Fruit fly (Drosophila melanogaster) whole organism, pupa: ENCODE results near the gene Vha55.
A peak's percentile ranks its signal among the peaks of the same experiment; 100 is the strongest.

Experiments used
- CG10348 ChIP-seq: fragments of 200-800 bp; sonication (Bioruptor generic); IDR thresholded peaks from 2 replicates; pipeline ENCODE4 v1.3.6; 2022; ENCODE audit warnings: missing biosample characterization, missing genetic modification characterization
- CG12605 ChIP-seq: fragments of 200-800 bp; sonication (Bioruptor generic); IDR thresholded peaks from 2 replicates; pipeline ENCODE4 v1.3.6; 2022; ENCODE audit warnings: missing biosample characterization, missing genetic modification characterization
- CG13204 ChIP-seq: fragments of 200-800 bp; sonication (Bioruptor generic); optimal IDR thresholded peaks from 2 replicates; lab custom pipeline; 2018; ENCODE audit warnings: missing biosample characterization, mild to moderate bottlenecking, missing genetic modification characterization, moderate library complexity
- CG14655 ChIP-seq: fragments of 200-800 bp; sonication (Bioruptor generic); optimal IDR thresholded peaks from 3 replicates; lab custom pipeline; 2017; ENCODE audit warnings: mild to moderate bottlenecking, missing biosample characterization, missing genetic modification reagents, missing genetic modification characterization
- CG15710 ChIP-seq: fragments of 200-800 bp; sonication (Bioruptor generic); optimal IDR thresholded peaks from 2 replicates; lab custom pipeline; 2018; ENCODE audit warnings: missing biosample characterization, mild to moderate bottlenecking, missing genetic modification characterization, moderate library complexity
- CG17806 ChIP-seq: fragments of 200-800 bp; sonication (Bioruptor generic); optimal IDR thresholded peaks from 2 replicates; lab custom pipeline; 2018; ENCODE audit warnings: missing biosample characterization, mild to moderate bottlenecking, missing genetic modification characterization, moderate library complexity
- CG32121 ChIP-seq: fragments of 200-800 bp; sonication (Bioruptor generic); IDR thresholded peaks from 2 replicates; pipeline ENCODE4 v1.3.6; 2022; ENCODE audit warnings: missing biosample characterization, missing genetic modification characterization
- CG34367 ChIP-seq: fragments of 200-800 bp; sonication (Bioruptor generic); optimal IDR thresholded peaks from 2 replicates; lab custom pipeline; 2018; ENCODE audit warnings: missing biosample characterization, mild to moderate bottlenecking, missing genetic modification characterization
- CG4496 ChIP-seq: fragments of 200-800 bp; sonication (Bioruptor generic); IDR thresholded peaks from 3 replicates; pipeline ENCODE4 v1.3.6; 2022; ENCODE audit warnings: missing biosample characterization, missing genetic modification characterization
- CG8159 ChIP-seq: fragments of 200-800 bp; sonication (Bioruptor generic); optimal IDR thresholded peaks from 3 replicates; lab custom pipeline; 2018; ENCODE audit warnings: missing biosample characterization, mild to moderate bottlenecking, missing genetic modification characterization, moderate library complexity
- CG8301 ChIP-seq: fragments of 200-800 bp; sonication (Bioruptor generic); optimal IDR thresholded peaks from 2 replicates; lab custom pipeline; 2018; ENCODE audit warnings: missing biosample characterization, mild to moderate bottlenecking, missing genetic modification characterization
- CG9948 ChIP-seq: fragments of 200-800 bp; sonication (Bioruptor generic); optimal IDR thresholded peaks from 2 replicates; lab custom pipeline; 2018; ENCODE audit warnings: missing biosample characterization, mild to moderate bottlenecking, missing genetic modification characterization, moderate library complexity
- D1 ChIP-seq: fragments of 200-800 bp; sonication (Bioruptor generic); optimal IDR thresholded peaks from 2 replicates; lab custom pipeline; 2018; ENCODE audit warnings: missing biosample characterization, mild to moderate bottlenecking, missing genetic modification characterization, moderate library complexity
- EcR ChIP-seq: fragments of 200-800 bp; sonication (Bioruptor generic); optimal IDR thresholded peaks from 3 replicates; lab custom pipeline; 2019; ENCODE audit warnings: missing biosample characterization, missing genetic modification characterization, mild to moderate bottlenecking, moderate library complexity, missing genetic modification reagents
- Ets98B ChIP-seq: fragments of 200-800 bp; sonication (Bioruptor generic); IDR thresholded peaks from 2 replicates; pipeline ENCODE4 v1.3.6; 2022; ENCODE audit warnings: missing biosample characterization, missing genetic modification characterization
- Pif1A ChIP-seq: fragments of 200-800 bp; sonication (Bioruptor generic); optimal IDR thresholded peaks from 3 replicates; lab custom pipeline; 2016; ENCODE audit warnings: missing biosample characterization, missing genetic modification characterization
- Pif1B ChIP-seq: fragments of 200-800 bp; sonication (Bioruptor generic); optimal IDR thresholded peaks from 3 replicates; lab custom pipeline; 2016; ENCODE audit warnings: missing biosample characterization, missing genetic modification characterization
- Snoo ChIP-seq: fragments of 200-800 bp; sonication (Bioruptor generic); optimal IDR thresholded peaks from 3 replicates; lab custom pipeline; 2017; ENCODE audit warnings: missing biosample characterization, mild to moderate bottlenecking, missing genetic modification characterization, inconsistent platforms
- fd96Ca ChIP-seq: fragments of 200-800 bp; sonication (Bioruptor generic); IDR thresholded peaks from 3 replicates; pipeline ENCODE4 v1.3.6; 2022; ENCODE audit warnings: missing biosample characterization, missing genetic modification characterization
- gl ChIP-seq: fragments of 200-800 bp; sonication (Bioruptor generic); optimal IDR thresholded peaks from 2 replicates; lab custom pipeline; 2018; ENCODE audit warnings: missing biosample characterization, mild to moderate bottlenecking, missing genetic modification characterization
- rn ChIP-seq: fragments of 200-800 bp; sonication (Bioruptor generic); IDR thresholded peaks from 2 replicates; pipeline ENCODE4 v1.3.6; 2022; ENCODE audit warnings: missing biosample characterization, missing genetic modification characterization

Vha55 gene

DNA sequence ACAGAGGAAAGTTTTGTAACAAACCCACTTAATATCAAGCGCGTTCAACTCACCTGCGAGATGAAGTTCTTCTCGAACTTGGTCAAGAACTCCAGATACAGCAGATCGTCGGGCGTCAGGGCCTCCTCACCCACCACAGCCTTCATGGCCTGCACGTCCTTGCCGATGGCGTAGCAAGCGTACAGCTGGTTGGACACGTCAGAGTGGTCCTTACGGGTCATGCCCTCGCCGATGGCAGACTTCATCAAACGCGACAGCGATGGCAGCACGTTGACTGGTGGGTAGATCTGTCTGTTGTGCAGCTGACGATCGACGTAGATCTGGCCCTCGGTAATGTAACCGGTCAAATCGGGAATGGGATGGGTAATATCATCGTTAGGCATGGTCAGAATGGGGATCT lies 2.7 kb downstream of the Vha55 start:
- TF ChIP-seq Ets98B (GFP tag; lab: Robert Waterston, UW) (no peak), CG17806 (tag; lab: Kevin White, UChicago) (no peak), CG32121 (GFP tag; lab: Robert Waterston, UW) (no peak), EcR (no peak), D1 (tag; lab: Kevin White, UChicago) (no peak), fd96Ca (GFP tag; lab: Robert Waterston, UW) (no peak), gl (tag; lab: Kevin White, UChicago) (no peak), CG10348 (GFP tag; lab: Robert Waterston, UW) (no peak), CG14655 (GFP tag; lab: Kevin White, UChicago) (no peak), CG12605 (no peak), Pif1B (GFP tag; lab: Kevin White, UChicago) (no peak), Snoo (tag; lab: Kevin White, UChicago) (no peak), CG8301 (tag; lab: Kevin White, UChicago) (no peak), CG9948 (tag; lab: Kevin White, UChicago) (no peak), CG13204 (no peak)

DNA sequence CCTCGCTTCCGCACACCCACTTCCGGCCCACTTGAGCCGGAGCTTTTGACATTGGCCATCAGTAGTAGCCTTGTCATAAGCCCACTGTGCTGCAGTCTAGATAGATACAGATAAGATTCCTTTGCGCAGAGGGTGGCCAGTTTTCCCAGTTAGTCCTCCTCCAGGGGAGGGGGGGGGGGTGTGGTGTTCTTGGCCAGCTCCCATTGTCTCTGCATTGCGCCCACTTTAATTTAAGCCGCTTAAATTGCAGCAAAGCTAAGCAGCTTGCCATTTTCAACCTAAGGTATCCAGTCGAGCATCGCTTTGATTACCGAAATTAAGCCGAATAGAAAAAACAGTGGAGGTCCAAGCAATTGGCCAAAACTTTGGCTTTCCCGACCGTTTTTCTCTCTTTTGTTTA lies 4.9 kb downstream of the Vha55 start:
- TF ChIP-seq CG34367 (tag; lab: Kevin White, UChicago) (no peak), Pif1A (no peak), Pif1B (GFP tag; lab: Kevin White, UChicago) (no peak), Snoo (tag; lab: Kevin White, UChicago) (no peak), CG8159 (tag; lab: Kevin White, UChicago) (no peak), D1 (tag; lab: Kevin White, UChicago) (no peak)

dm6 chr3R:12615553-12615952 lies 12.1 kb downstream of the Vha55 start:
- TF ChIP-seq CG15710 (tag; lab: Kevin White, UChicago): no peak

DNA sequence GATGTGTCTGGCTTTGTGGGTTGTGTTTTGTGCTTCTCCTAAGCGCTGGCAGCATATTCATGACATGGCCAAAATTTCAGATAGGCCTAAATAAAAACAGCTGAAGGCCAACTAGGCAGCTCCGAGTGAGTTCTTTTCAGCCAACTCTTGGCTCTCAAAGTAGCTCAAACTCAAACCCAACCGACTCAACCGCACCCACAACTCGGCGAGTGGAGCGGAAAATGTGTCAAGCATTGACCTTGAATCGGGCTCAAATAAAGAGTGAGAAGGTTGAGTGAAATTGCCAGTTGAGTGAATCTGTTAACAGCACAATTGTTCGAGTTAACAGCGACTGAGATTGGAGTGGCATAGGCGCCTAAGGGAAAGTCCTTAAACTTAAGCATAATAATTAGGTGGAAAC lies 15.7 kb downstream of the Vha55 start:
- TF ChIP-seq Ets98B (GFP tag; lab: Robert Waterston, UW) (no peak), gl (tag; lab: Kevin White, UChicago) (no peak), CG10348 (GFP tag; lab: Robert Waterston, UW) (no peak), EcR (no peak), CG32121 (GFP tag; lab: Robert Waterston, UW) (no peak), CG14655 (GFP tag; lab: Kevin White, UChicago) (no peak), CG9948 (tag; lab: Kevin White, UChicago) (no peak), CG4496 (no peak), Snoo (tag; lab: Kevin White, UChicago) (no peak), Pif1B (GFP tag; lab: Kevin White, UChicago) (no peak), CG8159 (tag; lab: Kevin White, UChicago) (no peak), rn (GFP tag; lab: Robert Waterston, UW) (no peak), CG13204 (no peak), D1 (tag; lab: Kevin White, UChicago) (no peak)
- TF ChIP-seq, all 21 proteins: peak for 0

dm6 chr3R:12595890-12596215 lies 31.8 kb downstream of the Vha55 start:
- TF ChIP-seq CG8159 (tag; lab: Kevin White, UChicago) (no peak), CG15710 (tag; lab: Kevin White, UChicago) (no peak), rn (GFP tag; lab: Robert Waterston, UW) (no peak), CG17806 (tag; lab: Kevin White, UChicago) (no peak), CG13204 (no peak), CG8301 (tag; lab: Kevin White, UChicago) (no peak), Pif1B (GFP tag; lab: Kevin White, UChicago) (no peak), EcR (no peak), CG9948 (tag; lab: Kevin White, UChicago) (no peak)

dm6 chr3R:12595187-12595889 lies 32.3 kb downstream of the Vha55 start, which contains the start of gene Octbeta2R:
Gene Octbeta2R (minus strand): TSS chr3R:12595725.
- no peak for TF ChIP-seq CG17806 (tag; lab: Kevin White, UChicago)
- no peak for TF ChIP-seq CG9948 (tag; lab: Kevin White, UChicago)
- TF ChIP-seq CG4496: 0 out of 3 replicates have a peak, but pooled peaks have one; percentile 15

DNA sequence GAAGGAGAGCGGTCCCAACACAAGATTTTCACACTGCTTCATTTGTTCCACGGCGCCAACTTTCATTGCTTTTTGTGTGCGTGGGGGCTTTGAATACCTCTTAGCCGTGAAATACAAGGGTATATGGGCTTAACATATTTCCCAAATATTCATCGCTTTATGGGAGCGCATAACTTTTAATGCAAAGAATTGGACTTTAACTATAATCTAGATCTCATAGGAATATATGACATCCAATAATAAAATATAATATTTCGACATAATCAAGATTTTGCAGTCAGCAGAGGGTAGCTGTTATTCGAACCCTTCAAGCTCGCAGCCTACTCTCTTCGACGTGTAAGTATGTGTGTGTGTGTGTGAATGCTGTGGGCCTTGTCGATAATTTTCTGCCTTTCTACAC lies 36.0 kb downstream of the Vha55 start:
- TF ChIP-seq Pif1B (GFP tag; lab: Kevin White, UChicago): no peak
- no peak for TF ChIP-seq Pif1A
- no peak for TF ChIP-seq CG12605
- TF ChIP-seq CG32121 (GFP tag; lab: Robert Waterston, UW): no peak
- TF ChIP-seq CG13204: no peak
- no peak for TF ChIP-seq CG8159 (tag; lab: Kevin White, UChicago)
- TF ChIP-seq CG10348 (GFP tag; lab: Robert Waterston, UW): no peak
- TF ChIP-seq CG17806 (tag; lab: Kevin White, UChicago): no peak
- TF ChIP-seq rn (GFP tag; lab: Robert Waterston, UW): no peak
- no peak for TF ChIP-seq CG4496
- no peak for TF ChIP-seq Snoo (tag; lab: Kevin White, UChicago)
- no peak for TF ChIP-seq EcR
- TF ChIP-seq D1 (tag; lab: Kevin White, UChicago): no peak
- no peak for TF ChIP-seq CG15710 (tag; lab: Kevin White, UChicago)
- no peak for TF ChIP-seq CG8301 (tag; lab: Kevin White, UChicago)
- no peak for TF ChIP-seq CG14655 (GFP tag; lab: Kevin White, UChicago)
- TF ChIP-seq gl (tag; lab: Kevin White, UChicago): no peak
